Fruit fly (Drosophila melanogaster) whole organism, embryonic: ENCODE results near the gene Shaw.

ENCODE experiments used
- B-H1 ChIP-seq: fragments of 200-800 bp; sonication (Bioruptor generic); IDR thresholded peaks from 3 replicates; pipeline ENCODE4 v1.3.6; 2022; ENCODE audit warnings: missing biosample characterization, missing genetic modification characterization
- CG10431 ChIP-seq: fragments of 200-800 bp; sonication (Bioruptor generic); optimal IDR thresholded peaks from 3 replicates; lab custom pipeline; 2018; ENCODE audit warnings: missing biosample characterization, mild to moderate bottlenecking, missing genetic modification characterization
- CG12071 ChIP-seq: fragments of 200-800 bp; sonication (Bioruptor generic); optimal IDR thresholded peaks from 3 replicates; lab custom pipeline; 2018; ENCODE audit warnings: missing biosample characterization, mild to moderate bottlenecking, missing genetic modification characterization
- CG1233 ChIP-seq: fragments of 200-800 bp; sonication (Bioruptor generic); optimal IDR thresholded peaks from 4 replicates; lab custom pipeline; 2018; ENCODE audit warnings: missing biosample characterization, mild to moderate bottlenecking, missing genetic modification characterization
- CG13296 ChIP-seq: fragments of 200-800 bp; sonication (Bioruptor generic); optimal IDR thresholded peaks from 3 replicates; lab custom pipeline; 2018; ENCODE audit warnings: missing biosample characterization, mild to moderate bottlenecking, missing genetic modification characterization
- CG14860 ChIP-seq: fragments of 200-800 bp; sonication (Bioruptor generic); IDR thresholded peaks from 3 replicates; pipeline ENCODE4 v1.3.6; 2022; ENCODE audit warnings: missing biosample characterization, missing genetic modification characterization; ENCODE audit not compliant: partially characterized antibody
- CG2712 ChIP-seq: fragments of 200-800 bp; optimal IDR thresholded peaks from 3 replicates; lab custom pipeline; 2019; ENCODE audit warnings: missing biosample characterization, mild to moderate bottlenecking, missing genetic modification characterization, moderate library complexity
- CG2875 ChIP-seq: fragments of 200-800 bp; sonication (Bioruptor generic); optimal IDR thresholded peaks from 2 replicates; lab custom pipeline; 2017; ENCODE audit warnings: missing biosample characterization, mild to moderate bottlenecking, missing genetic modification characterization, missing genetic modification reagents
- CG30020 ChIP-seq: fragments of 200-800 bp; optimal IDR thresholded peaks from 2 replicates; lab custom pipeline; 2019; ENCODE audit warnings: missing biosample characterization, mild to moderate bottlenecking, missing genetic modification characterization, moderate library complexity
- CG3995 ChIP-seq: fragments of 200-800 bp; sonication (Bioruptor generic); optimal IDR thresholded peaks from 3 replicates; lab custom pipeline; 2016; ENCODE audit warnings: missing biosample characterization, missing genetic modification characterization
- CG8478 ChIP-seq: fragments of >200 bp; optimal IDR thresholded peaks from 2 replicates; lab custom pipeline; 2018
- CG9932 ChIP-seq: fragments of 200-800 bp; sonication (Bioruptor generic); IDR thresholded peaks from 2 replicates; pipeline ENCODE4 v1.3.6; 2022; ENCODE audit warnings: missing biosample characterization, missing genetic modification characterization
- CkIIα-i1 ChIP-seq: fragments of 200-800 bp; sonication (Bioruptor generic); IDR thresholded peaks from 2 replicates; pipeline ENCODE4 v1.3.6; 2022; ENCODE audit warnings: missing biosample characterization, missing genetic modification characterization
- Dip3 ChIP-seq: fragments of 200-800 bp; sonication (Bioruptor generic); optimal IDR thresholded peaks from 3 replicates; lab custom pipeline; 2016; ENCODE audit warnings: missing biosample characterization, missing genetic modification characterization
- Doc3 ChIP-seq: fragments of 200-800 bp; sonication (Bioruptor generic); IDR thresholded peaks from 3 replicates; pipeline ENCODE4 v1.3.6; 2022; ENCODE audit warnings: missing biosample characterization, missing genetic modification characterization; ENCODE audit not compliant: partially characterized antibody
- GATAe ChIP-seq: fragments of 200-800 bp; sonication (Bioruptor generic); conservative IDR thresholded peaks from 2 replicates; pipeline ENCODE4 v1.3.6; 2022; ENCODE audit warnings: missing biosample characterization, missing genetic modification characterization
- H2.0 ChIP-seq: fragments of 200-800 bp; sonication (Bioruptor generic); IDR thresholded peaks from 2 replicates; pipeline ENCODE4 v1.3.6; 2022; ENCODE audit warnings: missing biosample characterization, missing genetic modification characterization
- NC2β ChIP-seq: fragments of 200-800 bp; sonication (Bioruptor generic); optimal IDR thresholded peaks from 2 replicates; lab custom pipeline; 2016; ENCODE audit warnings: missing biosample characterization, missing genetic modification characterization
- NfI ChIP-seq: fragments of 200-800 bp; sonication (Bioruptor generic); optimal IDR thresholded peaks from 3 replicates; lab custom pipeline; 2018; ENCODE audit warnings: missing biosample characterization, mild to moderate bottlenecking, missing genetic modification characterization, moderate library complexity
- PHDP ChIP-seq: fragments of 200-800 bp; sonication (Bioruptor generic); optimal IDR thresholded peaks from 3 replicates; lab custom pipeline; 2018; ENCODE audit warnings: missing biosample characterization, mild to moderate bottlenecking, missing genetic modification characterization, moderate library complexity
- Sox100B ChIP-seq: fragments of 200-800 bp; sonication (Bioruptor generic); optimal IDR thresholded peaks from 3 replicates; lab custom pipeline; 2018; ENCODE audit warnings: missing biosample characterization, mild to moderate bottlenecking, missing genetic modification characterization
- Sox102F ChIP-seq: fragments of 200-800 bp; sonication (Bioruptor generic); optimal IDR thresholded peaks from 2 replicates; lab custom pipeline; 2018; ENCODE audit warnings: missing biosample characterization, mild to moderate bottlenecking, missing genetic modification characterization, moderate library complexity
- Trl ChIP-seq, 3 experiments: fragments of >200 bp in 2 of 3; fragments of 200-800 bp in 1 of 3; sonication (Bioruptor generic) in 1 of 3; optimal IDR thresholded peaks; 2 replicates in 1 of 3; 3 replicates in 2 of 3; lab custom pipeline; 2016 to 2017; ENCODE audit warnings: missing biosample characterization in 1 of 3, missing genetic modification characterization in 1 of 3
- Xbp1 ChIP-seq: fragments of 200-800 bp; sonication (Bioruptor generic); optimal IDR thresholded peaks from 3 replicates; lab custom pipeline; 2016; ENCODE audit warnings: missing biosample characterization, mild to moderate bottlenecking, missing genetic modification characterization
- ac ChIP-seq: fragments of 200-800 bp; sonication (Bioruptor generic); optimal IDR thresholded peaks from 3 replicates; lab custom pipeline; 2017; ENCODE audit warnings: missing biosample characterization, mild to moderate bottlenecking, missing genetic modification characterization
- bbx ChIP-seq: fragments of 200-800 bp; sonication (Bioruptor generic); IDR thresholded peaks from 2 replicates; pipeline ENCODE4 v1.3.6; 2022; ENCODE audit warnings: missing biosample characterization, missing genetic modification characterization; ENCODE audit not compliant: partially characterized antibody
- bowl ChIP-seq: fragments of 200-800 bp; sonication (Bioruptor generic); IDR thresholded peaks from 2 replicates; pipeline ENCODE4 v1.3.6; 2022; ENCODE audit warnings: missing biosample characterization, missing genetic modification characterization
- cas ChIP-seq: fragments of 200-800 bp; sonication (Bioruptor generic); IDR thresholded peaks from 2 replicates; pipeline ENCODE4 v1.3.6; 2022; ENCODE audit warnings: missing biosample characterization, missing genetic modification characterization
- esg ChIP-seq: fragments of 200-800 bp; sonication (Bioruptor generic); conservative IDR thresholded peaks from 2 replicates; pipeline ENCODE4 v1.3.6; 2022; ENCODE audit warnings: missing biosample characterization, missing genetic modification characterization
- ftz-f1 ChIP-seq: fragments of 200-800 bp; sonication (Bioruptor generic); optimal IDR thresholded peaks from 2 replicates; lab custom pipeline; 2016; ENCODE audit warnings: missing biosample characterization, missing genetic modification characterization
- gt ChIP-seq: fragments of 200-800 bp; sonication (Bioruptor generic); IDR thresholded peaks from 2 replicates; pipeline ENCODE4 v1.3.6; 2022; ENCODE audit warnings: missing biosample characterization, missing genetic modification characterization
- her ChIP-seq: fragments of 200-800 bp; sonication (Bioruptor generic); optimal IDR thresholded peaks from 2 replicates; lab custom pipeline; 2016; ENCODE audit warnings: missing biosample characterization, missing genetic modification characterization
- jing ChIP-seq: fragments of 200-800 bp; sonication (Bioruptor generic); optimal IDR thresholded peaks from 2 replicates; lab custom pipeline; 2018; ENCODE audit warnings: missing biosample characterization, mild to moderate bottlenecking, missing genetic modification characterization
- lmd ChIP-seq: fragments of 200-800 bp; sonication (Bioruptor generic); IDR thresholded peaks from 2 replicates; pipeline ENCODE4 v1.3.6; 2022; ENCODE audit warnings: missing biosample characterization, missing genetic modification characterization
- nau ChIP-seq: fragments of 200-800 bp; sonication (Bioruptor generic); optimal IDR thresholded peaks from 3 replicates; lab custom pipeline; 2017; ENCODE audit warnings: missing biosample characterization, mild to moderate bottlenecking, missing genetic modification characterization, missing genetic modification reagents
- p53 ChIP-seq: fragments of 200-800 bp; sonication (Bioruptor generic); optimal IDR thresholded peaks from 2 replicates; lab custom pipeline; 2016; ENCODE audit warnings: missing biosample characterization, missing genetic modification characterization
- phol ChIP-seq: fragments of 200-800 bp; sonication (Bioruptor generic); optimal IDR thresholded peaks from 3 replicates; lab custom pipeline; 2018; ENCODE audit warnings: missing biosample characterization, mild to moderate bottlenecking, missing genetic modification characterization, moderate library complexity
- row ChIP-seq: fragments of 200-800 bp; sonication (Bioruptor generic); IDR thresholded peaks from 3 replicates; pipeline ENCODE4 v1.3.6; 2022; ENCODE audit warnings: missing biosample characterization, missing genetic modification characterization
- sqz ChIP-seq: fragments of 200-800 bp; sonication (Bioruptor generic); optimal IDR thresholded peaks from 3 replicates; lab custom pipeline; 2018; ENCODE audit warnings: missing biosample characterization, mild to moderate bottlenecking, missing genetic modification characterization
- stwl ChIP-seq: fragments of 200-800 bp; sonication (Bioruptor generic); optimal IDR thresholded peaks from 3 replicates; lab custom pipeline; 2018; ENCODE audit warnings: missing biosample characterization, mild to moderate bottlenecking, missing genetic modification characterization, moderate library complexity
- wek ChIP-seq: fragments of 200-800 bp; sonication (Bioruptor generic); optimal IDR thresholded peaks from 3 replicates; lab custom pipeline; 2018; ENCODE audit warnings: missing biosample characterization, mild to moderate bottlenecking, missing genetic modification characterization, moderate library complexity

Gene Shaw

dm6 chr2L:3748691-3749090 lies 30.7 kb downstream of the Shaw start (continued):
- TF ChIP-seq PHDP (tag; lab: Kevin White, UChicago) (peak; percentile 40), gt (GFP tag; lab: Robert Waterston, UW) (no peak), CG8478 (peak; percentile 33), H2.0 (peak; percentile 19; the same call in 1 of the 2 replicates), Trl (optimal IDR thresholded peaks at IDR 0.05; lab: Kevin White, UChicago) (no peak), Trl (GFP tag; optimal IDR thresholded peaks at IDR 0.05; lab: Kevin White, UChicago) (peak; percentile 24), CG13296 (peak; percentile 16), nau (GFP tag; lab: Kevin White, UChicago) (no peak), CG30020 (tag; lab: Kevin White, UChicago) (no peak), B-H1 (GFP tag; lab: Robert Waterston, UW) (no peak), Doc3 (GFP tag; lab: Robert Waterston, UW) (no peak), Xbp1 (GFP tag; lab: Kevin White, UChicago) (peak; percentile 21), lmd (no peak), row (GFP tag; lab: Robert Waterston, UW) (peak; percentile 41; the same call in 2 of the 3 replicates), bowl (no peak), NC2β (GFP tag; lab: Kevin White, UChicago) (no peak), her (no peak), jing (GFP tag; lab: Kevin White, UChicago) (no peak), ftz-f1 (GFP tag; lab: Kevin White, UChicago) (no peak), esg (no peak), CG9932 (GFP tag; lab: Robert Waterston, UW) (0 out of 2 replicates have a peak, but pooled peaks have one; percentile 4), wek (no peak), CkIIα-i1 (GFP tag; lab: Robert Waterston, UW) (no peak), cas (GFP tag; lab: Robert Waterston, UW) (no peak), CG10431 (no peak), ac (no peak), CG14860 (GFP tag; lab: Robert Waterston, UW) (no peak), CG1233 (GFP tag; lab: Kevin White, UChicago) (no peak), sqz (GFP tag; lab: Kevin White, UChicago) (no peak), CG2712 (tag; lab: Kevin White, UChicago) (no peak), Sox102F (GFP tag; lab: Kevin White, UChicago) (no peak), CG12071 (GFP tag; lab: Kevin White, UChicago) (peak; percentile 46), CG2875 (GFP tag; lab: Kevin White, UChicago) (no peak), Sox100B (GFP tag; lab: Kevin White, UChicago) (no peak), Dip3 (GFP tag; lab: Kevin White, UChicago) (peak; percentile 19), bbx (GFP tag; lab: Robert Waterston, UW) (no peak), stwl (tag; lab: Kevin White, UChicago) (peak; percentile 30), p53 (GFP tag; lab: Kevin White, UChicago) (no peak), GATAe (no peak), NfI (peak; percentile 51), CG3995 (GFP tag; lab: Kevin White, UChicago) (no peak), phol (tag; lab: Kevin White, UChicago) (no peak)
- TF ChIP-seq, all 482 proteins: peak for 72
